Worm (Caenorhabditis elegans): ENCODE data around the gene sas-5.

DNA sequence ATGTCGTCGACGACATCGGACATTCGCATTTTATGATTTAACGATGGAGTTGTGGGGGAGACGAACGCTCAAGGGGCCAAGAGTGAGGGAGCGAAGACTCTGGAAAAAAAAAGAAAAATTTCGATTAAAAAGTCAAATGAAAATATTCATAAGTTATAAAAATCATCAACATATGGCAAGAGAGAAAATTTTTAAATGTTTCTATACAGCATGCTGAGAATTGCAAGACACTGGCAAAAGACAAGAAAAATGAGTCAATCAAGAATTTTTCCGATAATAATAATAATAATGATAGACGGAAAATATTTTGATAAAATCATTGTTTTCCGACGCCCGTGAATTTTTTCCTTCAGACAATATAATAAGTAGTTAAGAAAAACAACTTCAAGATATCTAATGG, 26.7 kb downstream of the sas-5 start, which contains the start of gene sipa-1:
- TF ChIP-seq ama-1 (optimal IDR thresholded peaks at IDR 0.05) (no peak), eyg-1 (tag; optimal IDR thresholded peaks at IDR 0.05) (no peak), hlh-6 (tag; optimal IDR thresholded peaks at IDR 0.05) (no peak), ceh-2 (tag; optimal IDR thresholded peaks at IDR 0.05) (no peak), nfya-1 (tag; optimal IDR thresholded peaks at IDR 0.05) (no peak), ceh-6 (GFP tag; optimal IDR thresholded peaks at IDR 0.05) (no peak), hlh-30 (tag; optimal IDR thresholded peaks at IDR 0.05; ENCODE audit: insufficient read depth) (no peak), sox-4 (tag; optimal IDR thresholded peaks at IDR 0.05) (no peak), npax-4 (tag; optimal IDR thresholded peaks at IDR 0.05) (no peak), K02D7.2 (tag; optimal IDR thresholded peaks at IDR 0.05) (no peak), ref-2 (tag; optimal IDR thresholded peaks at IDR 0.05) (no peak), pag-3 (tag; optimal IDR thresholded peaks at IDR 0.05; ENCODE audit: borderline replicate concordance) (no peak), ceh-14 (tag; optimal IDR thresholded peaks at IDR 0.05) (no peak)

All from whole organism, late embryonic.